Worm (Caenorhabditis elegans): ENCODE data around the gene F45C12.17.

DNA sequence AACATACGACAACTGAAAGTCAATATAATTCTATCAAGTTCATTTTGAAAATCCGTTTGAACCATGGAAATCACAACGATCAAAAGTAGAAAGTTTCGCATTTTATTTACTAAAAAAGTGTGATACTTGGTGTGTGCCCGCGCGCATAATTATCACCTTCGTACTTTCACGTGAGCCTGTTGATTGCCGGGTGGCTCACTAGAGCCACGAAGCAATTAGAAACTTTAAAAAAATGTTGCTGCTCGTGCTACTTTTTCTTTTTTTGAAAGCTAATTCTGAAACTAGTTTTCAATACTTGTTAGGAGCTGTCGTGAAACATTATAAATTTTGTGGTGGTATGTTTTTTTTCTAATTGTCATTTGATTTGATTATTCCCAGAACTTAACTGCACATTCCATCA lies 12.9 kb downstream of the F45C12.17 start, which contains the start of the genes irld-9 and irld-33:
- TF ChIP-seq nhr-237 (tag; optimal IDR thresholded peaks at IDR 0.05) (no peak), fkh-10 (GFP tag; optimal IDR thresholded peaks at IDR 0.05) (no peak), ama-1 (optimal IDR thresholded peaks at IDR 0.05) (no peak), ZK546.5 (tag; optimal IDR thresholded peaks at IDR 0.05) (no peak), nhr-76 (tag; optimal IDR thresholded peaks at IDR 0.05) (no peak)
